Fruit fly (Drosophila melanogaster): ENCODE data around the gene CG32259.

CG32259 gene

dm6 chr3L:4069069-4069468 is at the start of gene CG32259:
CG32259 (plus strand) TSS chr3L:4069369.
- TF ChIP-seq CG1620 (GFP tag; optimal IDR thresholded peaks at IDR 0.05) (no peak), kay (GFP tag; ENCODE audit: borderline replicate concordance) (peak; percentile 33), CG14711 (tag; optimal IDR thresholded peaks at IDR 0.05) (peak; percentile 42), Hr96 (GFP tag; optimal IDR thresholded peaks at IDR 0.05) (no peak), cic (GFP tag; optimal IDR thresholded peaks at IDR 0.05) (no peak), Clk (GFP tag; optimal IDR thresholded peaks at IDR 0.05) (no peak), tj (GFP tag; optimal IDR thresholded peaks at IDR 0.05) (peak; percentile 83), CG5204 (GFP tag; optimal IDR thresholded peaks at IDR 0.05) (no peak), cnc (optimal IDR thresholded peaks at IDR 0.05) (no peak), pad (GFP tag; optimal IDR thresholded peaks at IDR 0.05) (no peak), toe (GFP tag; optimal IDR thresholded peaks at IDR 0.05) (no peak), Mnt (GFP tag; optimal IDR thresholded peaks at IDR 0.05) (no peak), CG7045 (GFP tag; optimal IDR thresholded peaks at IDR 0.05) (no peak), CG11617 (GFP tag; optimal IDR thresholded peaks at IDR 0.05) (no peak), CG33017 (tag; optimal IDR thresholded peaks at IDR 0.05) (no peak), CG7101 (tag; optimal IDR thresholded peaks at IDR 0.05) (no peak), CG12768 (GFP tag; optimal IDR thresholded peaks at IDR 0.05) (no peak), bab1 (GFP tag; optimal IDR thresholded peaks at IDR 0.05) (no peak), Crg-1 (GFP tag; optimal IDR thresholded peaks at IDR 0.05) (no peak)

DNA sequence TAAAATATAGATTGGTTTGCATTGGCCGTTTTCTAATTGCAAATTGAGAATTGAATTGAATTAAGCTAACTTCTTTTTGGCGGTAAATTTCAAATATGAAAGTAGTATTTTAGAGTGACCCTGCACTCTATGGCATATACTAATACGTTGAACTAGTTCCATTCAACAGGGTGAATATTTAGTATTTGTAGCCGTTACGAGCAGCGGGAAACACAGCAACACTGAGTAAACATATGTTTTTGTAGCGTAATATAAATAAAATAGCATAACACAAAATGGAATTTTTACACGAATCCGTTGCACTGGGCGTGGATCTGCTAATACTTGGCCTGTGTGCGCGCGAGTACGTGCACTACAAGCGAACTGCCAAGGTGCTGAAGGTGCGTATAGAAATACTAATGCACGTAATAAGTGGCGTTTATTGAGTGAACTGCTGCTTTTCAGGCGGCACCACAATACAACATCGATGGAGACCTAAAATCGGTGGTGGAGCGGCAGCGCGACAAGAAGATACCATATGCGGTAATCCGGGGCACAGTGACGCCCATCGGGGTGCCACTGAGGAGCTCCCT is 47.8 kb upstream of the CG32259 start, which contains the start of gene Mul1:
Mul1 (plus strand) TSS at position 198 of the 572 bp plus-strand sequence.
- peak; percentile 31 for TF ChIP-seq bab1 (GFP tag; optimal IDR thresholded peaks at IDR 0.05)
- peak; percentile 15 for TF ChIP-seq CG14711 (tag; optimal IDR thresholded peaks at IDR 0.05)
- TF ChIP-seq Mnt (GFP tag; optimal IDR thresholded peaks at IDR 0.05), result no peak
- no peak for TF ChIP-seq tj (GFP tag; optimal IDR thresholded peaks at IDR 0.05)
- no peak for TF ChIP-seq kay (GFP tag; ENCODE audit: borderline replicate concordance)
- no peak for TF ChIP-seq toe (GFP tag; optimal IDR thresholded peaks at IDR 0.05)
- TF ChIP-seq pad (GFP tag; optimal IDR thresholded peaks at IDR 0.05), result no peak
- no peak for TF ChIP-seq CG7045 (GFP tag; optimal IDR thresholded peaks at IDR 0.05)
- no peak for TF ChIP-seq CG12768 (GFP tag; optimal IDR thresholded peaks at IDR 0.05)
- TF ChIP-seq ovo (GFP tag; optimal IDR thresholded peaks at IDR 0.05), result no peak
- TF ChIP-seq cic (GFP tag; optimal IDR thresholded peaks at IDR 0.05), result peak; percentile 13
- TF ChIP-seq Crg-1 (GFP tag; optimal IDR thresholded peaks at IDR 0.05), result no peak
- no peak for TF ChIP-seq cnc (optimal IDR thresholded peaks at IDR 0.05)
- TF ChIP-seq CG11617 (GFP tag; optimal IDR thresholded peaks at IDR 0.05), result no peak
- TF ChIP-seq Clk (GFP tag; optimal IDR thresholded peaks at IDR 0.05), result no peak

- TF ChIP-seq bab1 (GFP tag; optimal IDR thresholded peaks at IDR 0.05), result no peak
- TF ChIP-seq kay (GFP tag; ENCODE audit: borderline replicate concordance), result no peak
- no peak for TF ChIP-seq ovo (GFP tag; optimal IDR thresholded peaks at IDR 0.05)
- TF ChIP-seq cic (GFP tag; optimal IDR thresholded peaks at IDR 0.05), result no peak
- TF ChIP-seq CG7045 (GFP tag; optimal IDR thresholded peaks at IDR 0.05), result no peak
- no peak for TF ChIP-seq CG7101 (tag; optimal IDR thresholded peaks at IDR 0.05)
- TF ChIP-seq toe (GFP tag; optimal IDR thresholded peaks at IDR 0.05), result no peak
- TF ChIP-seq CG5204 (GFP tag; optimal IDR thresholded peaks at IDR 0.05), result no peak
- TF ChIP-seq tj (GFP tag; optimal IDR thresholded peaks at IDR 0.05), result no peak
- no peak for TF ChIP-seq CG12768 (GFP tag; optimal IDR thresholded peaks at IDR 0.05)
- no peak for TF ChIP-seq cnc (optimal IDR thresholded peaks at IDR 0.05)
These were observed 44.7 kb upstream of the CG32259 start for dm6 chr3L:4024464-4024863.

DNA sequence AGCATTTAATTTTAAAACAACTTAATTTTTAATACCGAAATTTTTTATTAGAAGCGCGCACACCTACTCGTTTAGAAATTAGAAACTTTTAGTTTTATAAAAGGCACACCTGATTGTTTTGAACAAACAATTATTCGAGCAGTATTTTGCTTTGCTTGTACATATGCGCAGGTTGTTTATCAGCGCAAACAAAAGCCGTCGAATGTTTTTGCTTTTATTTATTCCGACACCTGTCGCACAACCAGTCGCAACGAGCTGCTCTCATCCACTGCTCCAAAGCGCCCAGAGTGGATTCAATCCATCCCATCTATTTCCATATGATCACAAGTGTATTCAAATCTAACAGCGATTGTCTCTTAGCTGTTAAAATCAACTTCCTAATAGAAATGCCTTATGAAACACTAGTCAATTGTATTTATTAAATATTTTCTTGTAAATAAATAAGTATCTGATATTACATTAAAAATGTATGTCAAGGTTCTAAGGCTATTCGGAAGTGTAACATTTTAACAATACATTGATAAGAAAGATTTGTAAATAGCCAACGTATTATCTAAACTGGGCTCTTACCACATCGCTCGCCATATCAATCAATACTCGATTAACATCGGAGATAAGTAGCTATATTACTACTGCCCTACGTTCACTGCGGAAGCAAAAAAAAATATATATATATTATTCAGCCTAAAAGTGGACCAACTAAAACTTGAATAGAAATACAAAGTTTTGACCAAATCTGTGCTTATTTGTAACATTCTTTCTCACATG is 43.2 kb upstream of the CG32259 start, which contains the start of gene CG11594:
CG11594 (minus strand) TSS at position 274 of the 768 bp plus-strand sequence.
- TF ChIP-seq toe (GFP tag; optimal IDR thresholded peaks at IDR 0.05), result peak; percentile 11
- peak; percentile 6 for TF ChIP-seq Crg-1 (GFP tag; optimal IDR thresholded peaks at IDR 0.05)
- TF ChIP-seq cic (GFP tag; optimal IDR thresholded peaks at IDR 0.05), result peak; percentile 81
- TF ChIP-seq CG1620 (GFP tag; optimal IDR thresholded peaks at IDR 0.05), result no peak
- TF ChIP-seq CG5204 (GFP tag; optimal IDR thresholded peaks at IDR 0.05), result no peak
- peak; percentile 46 for TF ChIP-seq CG7045 (GFP tag; optimal IDR thresholded peaks at IDR 0.05)
- peak; percentile 10 for TF ChIP-seq CG7101 (tag; optimal IDR thresholded peaks at IDR 0.05)
- TF ChIP-seq tj (GFP tag; optimal IDR thresholded peaks at IDR 0.05), result no peak
- TF ChIP-seq CG12768 (GFP tag; optimal IDR thresholded peaks at IDR 0.05), result peak; percentile 6
- peak; percentile 82 for TF ChIP-seq kay (GFP tag; ENCODE audit: borderline replicate concordance)
- peak; percentile 34 for TF ChIP-seq Mnt (GFP tag; optimal IDR thresholded peaks at IDR 0.05)
- TF ChIP-seq cnc (optimal IDR thresholded peaks at IDR 0.05), result no peak
- TF ChIP-seq CG14711 (tag; optimal IDR thresholded peaks at IDR 0.05), result no peak
- peak; percentile 42 for TF ChIP-seq ovo (GFP tag; optimal IDR thresholded peaks at IDR 0.05)

DNA sequence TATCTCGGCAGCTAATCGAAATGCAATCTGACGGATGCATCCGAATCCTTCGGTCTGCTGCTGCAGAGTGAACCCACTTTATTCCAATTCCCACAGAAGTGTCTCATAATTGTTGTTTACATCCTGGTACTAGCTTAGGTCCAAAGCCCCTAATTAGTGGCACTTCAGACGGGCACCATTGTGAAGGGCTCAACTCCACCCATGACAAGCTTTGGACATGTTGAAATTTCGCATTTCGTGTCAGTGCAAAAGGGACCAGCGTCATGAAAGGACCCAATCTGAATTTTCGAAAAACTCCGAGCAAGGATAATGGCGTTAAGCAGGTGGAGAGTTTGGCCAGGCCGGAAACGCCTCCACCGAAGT is 42.7 kb upstream of the CG32259 start, which contains the start of gene Gr64a:
Gr64a (plus strand) TSS at position 264 of the 363 bp plus-strand sequence.
- no peak for TF ChIP-seq Hr96 (GFP tag; optimal IDR thresholded peaks at IDR 0.05)
- no peak for TF ChIP-seq toe (GFP tag; optimal IDR thresholded peaks at IDR 0.05)
- TF ChIP-seq CG11617 (GFP tag; optimal IDR thresholded peaks at IDR 0.05), result no peak
- no peak for TF ChIP-seq bab1 (GFP tag; optimal IDR thresholded peaks at IDR 0.05)
- no peak for TF ChIP-seq CG1620 (GFP tag; optimal IDR thresholded peaks at IDR 0.05)
- TF ChIP-seq Crg-1 (GFP tag; optimal IDR thresholded peaks at IDR 0.05), result no peak
- TF ChIP-seq pad (GFP tag; optimal IDR thresholded peaks at IDR 0.05), result no peak
- TF ChIP-seq cic (GFP tag; optimal IDR thresholded peaks at IDR 0.05), result no peak
- TF ChIP-seq Clk (GFP tag; optimal IDR thresholded peaks at IDR 0.05), result no peak
- TF ChIP-seq cnc (optimal IDR thresholded peaks at IDR 0.05), result no peak
- TF ChIP-seq CG5204 (GFP tag; optimal IDR thresholded peaks at IDR 0.05), result no peak
- TF ChIP-seq CG33017 (tag; optimal IDR thresholded peaks at IDR 0.05), result no peak
- no peak for TF ChIP-seq CG7101 (tag; optimal IDR thresholded peaks at IDR 0.05)
- no peak for TF ChIP-seq ovo (GFP tag; optimal IDR thresholded peaks at IDR 0.05)
- TF ChIP-seq CG12768 (GFP tag; optimal IDR thresholded peaks at IDR 0.05), result no peak
- no peak for TF ChIP-seq Mnt (GFP tag; optimal IDR thresholded peaks at IDR 0.05)
- no peak for TF ChIP-seq CG7045 (GFP tag; optimal IDR thresholded peaks at IDR 0.05)

Data from whole organism, adult.